Worm (Caenorhabditis elegans) whole organism, mixed stage, embryonic: ENCODE measurements around the gene Y40B10A.9.
A peak's percentile ranks its signal among the peaks of the same experiment; 100 is the strongest.

ENCODE experiments used
- M03D4.4 ChIP-seq: sonication (generic microtip); optimal IDR thresholded peaks from 2 replicates; lab custom pipeline; 2017; ENCODE audit warnings: mild to moderate bottlenecking, missing genetic modification characterization, missing compliant biosample characterization
- bed-3 ChIP-seq: fragments of 200-800 bp; sonication (Bioruptor generic); optimal IDR thresholded peaks from 3 replicates; lab custom pipeline; 2018; ENCODE audit warnings: mild to moderate bottlenecking, missing genetic modification characterization, moderate library complexity, missing compliant biosample characterization
- blmp-1 ChIP-seq: fragments of 150-350 bp; optimal IDR thresholded peaks from 2 replicates; lab custom pipeline; 2014; ENCODE audit warnings: missing biosample characterization, missing genetic modification characterization
- ceh-39 ChIP-seq: fragments of 150-350 bp; optimal IDR thresholded peaks from 2 replicates; lab custom pipeline; 2014; ENCODE audit warnings: missing biosample characterization, missing genetic modification characterization
- ceh-43 ChIP-seq: fragments of 200-800 bp; sonication (Bioruptor generic); optimal IDR thresholded peaks from 2 replicates; lab custom pipeline; 2018; ENCODE audit warnings: mild to moderate bottlenecking, missing genetic modification characterization, moderate library complexity, missing compliant biosample characterization
- ceh-83 ChIP-seq: fragments of 200-800 bp; sonication (Bioruptor generic); optimal IDR thresholded peaks from 2 replicates; lab custom pipeline; 2018; ENCODE audit warnings: mild to moderate bottlenecking, missing genetic modification characterization, missing compliant biosample characterization
- ces-1 ChIP-seq: fragments of 150-350 bp; optimal IDR thresholded peaks from 2 replicates; lab custom pipeline; 2014; ENCODE audit warnings: missing biosample characterization, missing genetic modification reagents, missing genetic modification characterization
- cnd-1 ChIP-seq: fragments of 200-800 bp; sonication (Bioruptor generic); optimal IDR thresholded peaks from 2 replicates; lab custom pipeline; 2018; ENCODE audit warnings: mild to moderate bottlenecking, missing genetic modification characterization, missing compliant biosample characterization
- elt-1 ChIP-seq: sonication (generic microtip); optimal IDR thresholded peaks from 2 replicates; lab custom pipeline; 2017; ENCODE audit warnings: missing genetic modification characterization, mild to moderate bottlenecking, missing compliant biosample characterization, antibody characterized with exemption, moderate library complexity, borderline replicate concordance; ENCODE audit not compliant: insufficient read depth
- elt-3 ChIP-seq: fragments of 150-350 bp; optimal IDR thresholded peaks from 2 replicates; lab custom pipeline; 2014; ENCODE audit warnings: missing biosample characterization, missing genetic modification characterization
- flh-1 ChIP-seq: fragments of 200-800 bp; sonication (Bioruptor generic); optimal IDR thresholded peaks from 2 replicates; lab custom pipeline; 2018; ENCODE audit warnings: mild to moderate bottlenecking, missing genetic modification characterization, moderate library complexity, missing compliant biosample characterization
- ham-2 ChIP-seq: fragments of 200-800 bp; sonication (Bioruptor generic); optimal IDR thresholded peaks from 2 replicates; lab custom pipeline; 2018; ENCODE audit warnings: mild to moderate bottlenecking, missing genetic modification characterization, missing compliant biosample characterization
- hlh-1 ChIP-seq: fragments of 150-350 bp; optimal IDR thresholded peaks from 2 replicates; lab custom pipeline; 2014; ENCODE audit warnings: missing biosample characterization, missing genetic modification reagents, missing genetic modification characterization
- lin-13 ChIP-seq: fragments of 150-350 bp; optimal IDR thresholded peaks from 2 replicates; lab custom pipeline; 2014; ENCODE audit warnings: missing biosample characterization, missing genetic modification characterization
- lin-32 ChIP-seq: fragments of 200-800 bp; sonication (Bioruptor generic); optimal IDR thresholded peaks from 2 replicates; lab custom pipeline; 2018; ENCODE audit warnings: mild to moderate bottlenecking, missing genetic modification characterization, missing compliant biosample characterization
- mep-1 ChIP-seq: fragments of 150-350 bp; optimal IDR thresholded peaks from 2 replicates; lab custom pipeline; 2017; ENCODE audit warnings: missing biosample characterization, missing genetic modification reagents, missing genetic modification characterization, inconsistent platforms
- mls-2 ChIP-seq: sonication (generic microtip); optimal IDR thresholded peaks from 2 replicates; lab custom pipeline; 2016; ENCODE audit warnings: mild to moderate bottlenecking, missing genetic modification characterization, moderate library complexity, missing compliant biosample characterization
- nhr-12 ChIP-seq: fragments of 150-350 bp; optimal IDR thresholded peaks from 2 replicates; lab custom pipeline; 2014; ENCODE audit warnings: missing biosample characterization, missing genetic modification characterization
- nhr-2 ChIP-seq: fragments of 150-350 bp; optimal IDR thresholded peaks from 2 replicates; lab custom pipeline; 2014; ENCODE audit warnings: missing biosample characterization, missing genetic modification characterization
- nhr-28 ChIP-seq: fragments of 150-350 bp; optimal IDR thresholded peaks from 2 replicates; lab custom pipeline; 2014; ENCODE audit warnings: missing biosample characterization, missing genetic modification characterization
- nhr-76 ChIP-seq: sonication (generic microtip); optimal IDR thresholded peaks from 2 replicates; lab custom pipeline; 2017; ENCODE audit warnings: missing biosample characterization, missing genetic modification characterization
- sem-2 ChIP-seq: fragments of 200-800 bp; sonication (Bioruptor generic); optimal IDR thresholded peaks from 2 replicates; lab custom pipeline; 2018; ENCODE audit warnings: mild to moderate bottlenecking, missing genetic modification characterization, missing compliant biosample characterization
- snpc-4 ChIP-seq: fragments of 150-350 bp; optimal IDR thresholded peaks from 2 replicates; lab custom pipeline; 2014; ENCODE audit warnings: missing biosample characterization, missing genetic modification characterization
- sptf-1 ChIP-seq: sonication (generic microtip); optimal IDR thresholded peaks from 2 replicates; lab custom pipeline; 2017; ENCODE audit warnings: mild to moderate bottlenecking, missing genetic modification characterization, moderate library complexity, missing compliant biosample characterization
- tbx-8 ChIP-seq: fragments of 200-800 bp; sonication (Bioruptor generic); optimal IDR thresholded peaks from 2 replicates; lab custom pipeline; 2018; ENCODE audit warnings: mild to moderate bottlenecking, missing genetic modification characterization, moderate library complexity, missing compliant biosample characterization
- unc-120 ChIP-seq: sonication (generic microtip); optimal IDR thresholded peaks from 2 replicates; lab custom pipeline; 2017; ENCODE audit warnings: missing genetic modification characterization, missing compliant biosample characterization; ENCODE audit not compliant: poor library complexity, severe bottlenecking
- unc-39 ChIP-seq: fragments of 150-350 bp; optimal IDR thresholded peaks from 2 replicates; lab custom pipeline; 2014; ENCODE audit warnings: missing biosample characterization, missing genetic modification characterization
- unc-62 ChIP-seq: fragments of 150-350 bp; optimal IDR thresholded peaks from 2 replicates; lab custom pipeline; 2014; ENCODE audit warnings: missing biosample characterization, missing genetic modification reagents, missing genetic modification characterization
- zip-8 ChIP-seq: fragments of 150-350 bp; optimal IDR thresholded peaks from 2 replicates; lab custom pipeline; 2014; ENCODE audit warnings: missing biosample characterization, missing genetic modification characterization
- ztf-11 ChIP-seq: fragments of 150-350 bp; optimal IDR thresholded peaks from 2 replicates; lab custom pipeline; 2014; ENCODE audit warnings: missing biosample characterization, missing genetic modification characterization

The Y40B10A.9 gene

DNA sequence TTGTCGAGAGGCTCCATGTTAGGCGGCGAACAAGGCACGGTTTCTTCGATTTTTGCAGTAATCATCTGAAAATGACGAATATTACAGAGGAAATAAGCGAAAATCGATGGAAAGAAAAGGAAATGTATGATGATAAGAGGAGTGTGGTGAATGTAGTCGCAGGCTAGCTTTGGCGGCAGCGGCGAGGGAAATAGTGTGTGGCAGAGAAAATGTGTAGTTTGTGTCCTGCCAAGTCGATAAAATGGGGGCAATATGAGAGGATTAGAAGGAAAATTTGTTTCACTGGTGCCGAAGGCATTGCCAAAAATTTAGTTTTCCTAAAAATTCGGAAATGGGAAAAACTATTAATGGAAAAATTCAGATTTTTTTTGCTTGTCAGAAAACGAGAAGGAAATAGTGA, 5.9 kb downstream of the Y40B10A.9 start, which contains the start of gene nhr-86:
Gene nhr-86 (minus strand): TSS at position 71 of the 400 bp plus-strand sequence.
- peak; percentile 9 for TF ChIP-seq unc-120 (tag; lab: Kevin White, UChicago)
- TF ChIP-seq nhr-2 (tag; lab: Kevin White, UChicago), result peak; percentile 31
- no peak for TF ChIP-seq ceh-83
- TF ChIP-seq ham-2 (GFP tag; lab: Kevin White, UChicago), result peak; percentile 53
- no peak for TF ChIP-seq hlh-1 (tag; lab: Kevin White, UChicago)
- TF ChIP-seq ceh-43 (GFP tag; lab: Kevin White, UChicago), result no peak
- peak; percentile 51 for TF ChIP-seq nhr-28 (tag; lab: Kevin White, UChicago)
- TF ChIP-seq ceh-39 (tag; lab: Kevin White, UChicago), result peak; percentile 30
- TF ChIP-seq cnd-1 (tag; lab: Kevin White, UChicago), result no peak
- TF ChIP-seq, all 35 proteins: peak for 5

DNA sequence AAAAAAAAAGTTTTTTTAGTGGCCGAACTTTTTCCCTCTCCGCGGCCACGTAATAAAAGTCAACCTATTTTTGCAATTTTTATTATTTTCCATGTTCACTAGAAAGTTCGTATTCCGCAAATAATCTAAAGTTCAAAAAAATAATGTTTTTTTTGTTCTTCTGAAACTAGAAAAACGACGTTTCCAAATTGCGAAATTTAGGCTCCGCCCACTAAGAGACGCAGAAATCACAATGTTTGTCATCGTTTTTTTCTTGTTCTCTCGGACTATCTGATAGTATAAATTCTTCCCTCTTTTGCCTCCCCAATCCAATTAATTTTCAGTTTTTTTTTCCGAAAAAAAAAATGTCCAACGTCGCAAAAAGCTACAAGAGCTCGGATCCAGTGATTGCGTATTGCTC, 15.4 kb downstream of the Y40B10A.9 start, which contains the start of gene comt-3:
Gene comt-3 (plus strand): TSS at position 214 of the 400 bp plus-strand sequence.
- TF ChIP-seq sem-2 (no peak), unc-62 (GFP tag; lab: Kevin White, UChicago) (no peak), elt-3 (tag; lab: Kevin White, UChicago) (no peak), M03D4.4 (tag; lab: Kevin White, UChicago) (no peak), flh-1 (no peak), blmp-1 (tag; lab: Kevin White, UChicago) (no peak), nhr-76 (tag; lab: Kevin White, UChicago) (no peak), cnd-1 (tag; lab: Kevin White, UChicago) (no peak), ham-2 (GFP tag; lab: Kevin White, UChicago) (no peak), ces-1 (no peak)

DNA sequence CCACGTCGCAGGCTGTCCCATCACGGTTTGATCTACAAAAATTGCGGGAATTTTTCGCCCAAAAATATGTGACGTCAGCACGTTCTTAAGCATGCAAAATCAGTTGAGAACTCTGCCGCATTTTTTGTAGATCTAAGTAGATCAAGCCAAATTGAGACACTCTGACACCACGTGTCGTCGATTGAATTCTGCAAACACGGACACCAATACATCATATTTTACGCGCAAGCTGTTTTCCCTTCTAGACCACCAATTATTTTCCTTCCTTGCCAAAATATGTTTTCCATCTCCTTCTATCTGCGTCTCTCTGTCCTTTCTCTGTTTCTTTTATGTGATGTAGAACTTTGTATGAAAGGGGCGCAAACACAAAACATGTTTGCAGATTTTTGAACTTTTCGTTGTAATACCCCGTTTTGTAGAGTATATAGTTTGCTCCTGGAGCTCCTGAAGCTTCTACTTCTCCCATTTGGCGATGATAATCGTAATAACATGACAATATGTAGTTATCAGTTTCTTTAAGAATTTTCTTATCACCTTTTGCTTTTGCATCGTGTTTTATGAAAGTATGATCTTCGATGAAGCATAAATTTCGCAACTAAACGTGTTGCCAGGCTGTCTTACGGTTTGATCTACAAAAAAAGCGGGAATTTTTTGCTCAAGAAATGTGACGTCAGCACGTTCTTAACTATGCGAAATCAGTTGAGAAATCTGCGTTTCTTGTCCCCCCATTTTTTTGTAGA, 16.8 kb downstream of the Y40B10A.9 start:
- no peak for TF ChIP-seq ztf-11 (tag; lab: Kevin White, UChicago)
- no peak for TF ChIP-seq nhr-28 (tag; lab: Kevin White, UChicago)
- no peak for TF ChIP-seq nhr-76 (tag; lab: Kevin White, UChicago)
- TF ChIP-seq sptf-1 (tag; lab: Kevin White, UChicago), result no peak
- TF ChIP-seq nhr-2 (tag; lab: Kevin White, UChicago), result no peak
- TF ChIP-seq unc-39 (tag; lab: Kevin White, UChicago), result no peak
- TF ChIP-seq M03D4.4 (tag; lab: Kevin White, UChicago), result no peak
- TF ChIP-seq flh-1, result no peak
- no peak for TF ChIP-seq unc-120 (tag; lab: Kevin White, UChicago)
- TF ChIP-seq elt-3 (tag; lab: Kevin White, UChicago), result no peak
- no peak for TF ChIP-seq snpc-4 (tag; lab: Kevin White, UChicago)
- no peak for TF ChIP-seq lin-13 (tag; lab: Kevin White, UChicago)
- no peak for TF ChIP-seq ceh-39 (tag; lab: Kevin White, UChicago)
- no peak for TF ChIP-seq elt-1

DNA sequence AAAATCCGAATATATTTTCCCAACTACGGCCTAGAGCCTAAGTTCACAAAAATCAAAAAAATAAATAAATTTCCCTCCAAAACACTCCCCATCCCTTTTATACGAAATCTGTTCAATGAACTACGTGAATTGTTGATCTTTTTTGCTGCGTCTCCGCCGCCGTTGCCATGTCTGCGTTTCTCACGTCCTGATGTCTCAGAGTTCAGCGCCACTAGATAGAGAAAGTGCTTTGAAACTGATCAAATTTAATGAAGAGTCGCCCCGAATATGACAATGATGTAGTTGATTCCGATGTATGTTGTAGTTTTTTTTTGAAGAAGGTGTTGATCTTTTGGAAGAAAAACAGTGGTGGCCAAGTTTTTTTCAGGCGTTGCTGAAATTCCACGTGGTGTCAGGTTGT, 18.5 kb downstream of the Y40B10A.9 start:
- TF ChIP-seq elt-1, result no peak
- TF ChIP-seq bed-3 (GFP tag; lab: Kevin White, UChicago), result no peak
- no peak for TF ChIP-seq nhr-12 (tag; lab: Kevin White, UChicago)
- no peak for TF ChIP-seq lin-32 (GFP tag; lab: Kevin White, UChicago)
- TF ChIP-seq ham-2 (GFP tag; lab: Kevin White, UChicago), result no peak
- TF ChIP-seq unc-120 (tag; lab: Kevin White, UChicago), result no peak
- TF ChIP-seq M03D4.4 (tag; lab: Kevin White, UChicago), result no peak
- no peak for TF ChIP-seq mls-2 (tag; lab: Kevin White, UChicago)
- TF ChIP-seq unc-39 (tag; lab: Kevin White, UChicago), result no peak
- TF ChIP-seq ceh-83, result no peak
- no peak for TF ChIP-seq ceh-43 (GFP tag; lab: Kevin White, UChicago)
- TF ChIP-seq cnd-1 (tag; lab: Kevin White, UChicago), result no peak
- no peak for TF ChIP-seq sptf-1 (tag; lab: Kevin White, UChicago)
- no peak for TF ChIP-seq mep-1 (tag; lab: Kevin White, UChicago)
- TF ChIP-seq lin-13 (tag; lab: Kevin White, UChicago), result no peak
- TF ChIP-seq nhr-2 (tag; lab: Kevin White, UChicago), result no peak
- TF ChIP-seq zip-8 (tag; lab: Kevin White, UChicago), result no peak
- TF ChIP-seq tbx-8 (GFP tag; lab: Kevin White, UChicago), result no peak
